Worm (Caenorhabditis elegans): Measurements from ENCODE around the gene bath-31.

Gene bath-31

ce11 chrII:3705320-3705719 lies 26.5 kb upstream of the bath-31 start, which contains the start of gene srx-108:
Gene srx-108 (plus strand): TSS chrII:3705620.
- no peak for TF ChIP-seq pbrm-1 (GFP tag; IDR thresholded peaks at IDR 0.05)
- no peak for TF ChIP-seq T26A5.8 (tag; optimal IDR thresholded peaks at IDR 0.05)
- no peak for TF ChIP-seq let-607 (tag; optimal IDR thresholded peaks at IDR 0.05)
- TF ChIP-seq hlh-12 (tag; optimal IDR thresholded peaks at IDR 0.05), result no peak
- TF ChIP-seq fkh-3 (tag; optimal IDR thresholded peaks at IDR 0.05), result no peak
- TF ChIP-seq ceh-27 (GFP tag; optimal IDR thresholded peaks at IDR 0.05), result no peak
- TF ChIP-seq ama-1 (optimal IDR thresholded peaks at IDR 0.05), result no peak
- TF ChIP-seq ama-1 (GFP tag; optimal IDR thresholded peaks at IDR 0.05), result no peak
- TF ChIP-seq bed-2 (GFP tag; IDR thresholded peaks at IDR 0.05), result no peak
- no peak for TF ChIP-seq ZK185.1 (tag; optimal IDR thresholded peaks at IDR 0.05; ENCODE audit: poor library complexity, severe bottlenecking)
- no peak for TF ChIP-seq snpc-3.4 (tag; optimal IDR thresholded peaks at IDR 0.05)

- no peak for TF ChIP-seq ztf-18 (tag; optimal IDR thresholded peaks at IDR 0.05)
- no peak for TF ChIP-seq lir-1 (GFP tag; conservative IDR thresholded peaks at IDR 0.05)
- no peak for TF ChIP-seq die-1 (tag; optimal IDR thresholded peaks at IDR 0.05)
- TF ChIP-seq ceh-27 (GFP tag; optimal IDR thresholded peaks at IDR 0.05), result no peak
- TF ChIP-seq pbrm-1 (GFP tag; IDR thresholded peaks at IDR 0.05), result no peak
- no peak for TF ChIP-seq unc-62 (GFP tag; optimal IDR thresholded peaks at IDR 0.05)
- TF ChIP-seq C06A6.2 (GFP tag; conservative IDR thresholded peaks at IDR 0.05), result no peak
- TF ChIP-seq xnd-1 (tag; optimal IDR thresholded peaks at IDR 0.05), result no peak
- TF ChIP-seq Y53F4B.3 (GFP tag; IDR thresholded peaks at IDR 0.05), result no peak
- no peak for TF ChIP-seq rpc-1 (optimal IDR thresholded peaks at IDR 0.05)
- TF ChIP-seq rpc-1 (tag; optimal IDR thresholded peaks at IDR 0.05), result no peak
- TF ChIP-seq ztf-26 (tag; optimal IDR thresholded peaks at IDR 0.05), result no peak
- no peak for TF ChIP-seq hsf-1 (GFP tag; IDR thresholded peaks at IDR 0.05)
- TF ChIP-seq nhr-120 (GFP tag; IDR thresholded peaks at IDR 0.05), result no peak
- TF ChIP-seq ztf-25 (GFP tag; IDR thresholded peaks at IDR 0.05), result no peak
- no peak for TF ChIP-seq ztf-28 (GFP tag; IDR thresholded peaks at IDR 0.05)
- no peak for TF ChIP-seq snpc-4 (GFP tag; optimal IDR thresholded peaks at IDR 0.05)
- no peak for TF ChIP-seq snpc-4 (tag; optimal IDR thresholded peaks at IDR 0.05)
- TF ChIP-seq egrh-3 (GFP tag; IDR thresholded peaks at IDR 0.05), result no peak
Measured at ce11 chrII:3709255-3709654, 22.5 kb upstream of the bath-31 start, which contains the start of gene srx-110. Gene srx-110 (plus strand): TSS chrII:3709555.

ce11 chrII:3711047-3711446 lies 20.7 kb upstream of the bath-31 start, which contains the start of gene fbxc-53:
Gene fbxc-53 (plus strand): TSS chrII:3711291.
- TF ChIP-seq bed-1 (GFP tag; IDR thresholded peaks at IDR 0.05), result no peak
- no peak for TF ChIP-seq F52B5.7 (tag; optimal IDR thresholded peaks at IDR 0.05)
- TF ChIP-seq lin-54 (GFP tag; optimal IDR thresholded peaks at IDR 0.05), result no peak
- no peak for TF ChIP-seq nhr-120 (GFP tag; IDR thresholded peaks at IDR 0.05)
- TF ChIP-seq ztf-22 (GFP tag; optimal IDR thresholded peaks at IDR 0.05), result no peak
- TF ChIP-seq hrde-1 (tag; optimal IDR thresholded peaks at IDR 0.05; ENCODE audit: borderline replicate concordance), result no peak
- TF ChIP-seq ceh-40 (GFP tag; IDR thresholded peaks at IDR 0.05), result no peak
- no peak for TF ChIP-seq ceh-58 (GFP tag; IDR thresholded peaks at IDR 0.05)
- no peak for TF ChIP-seq Y53F4B.3 (GFP tag; IDR thresholded peaks at IDR 0.05)

- TF ChIP-seq ceh-79 (tag; optimal IDR thresholded peaks at IDR 0.05) (no peak), ztf-26 (tag; optimal IDR thresholded peaks at IDR 0.05) (no peak), B0336.3 (GFP tag; IDR thresholded peaks at IDR 0.05) (no peak), ztf-22 (GFP tag; optimal IDR thresholded peaks at IDR 0.05) (no peak), ceh-91 (GFP tag; IDR thresholded peaks at IDR 0.05) (no peak), ceh-58 (GFP tag; IDR thresholded peaks at IDR 0.05) (no peak), fkh-3 (tag; optimal IDR thresholded peaks at IDR 0.05) (no peak), let-607 (tag; optimal IDR thresholded peaks at IDR 0.05) (no peak), egl-18 (GFP tag; IDR thresholded peaks at IDR 0.05) (no peak)
Measured at ce11 chrII:3714595-3714994, 17.2 kb upstream of the bath-31 start, which contains the start of gene srh-100. Gene srh-100 (minus strand): TSS chrII:3714695.

Measured in whole organism, young adult.